Worm (Caenorhabditis elegans): ENCODE data around the gene C23H5.8.

Gene C23H5.8

ce11 chrIV:2127375-2127774 lies 14.2 kb upstream of the C23H5.8 start:
- TF ChIP-seq R02D3.7 (tag; optimal IDR thresholded peaks at IDR 0.05): no peak
- no peak for TF ChIP-seq nhr-10 (tag; optimal IDR thresholded peaks at IDR 0.05)
- no peak for TF ChIP-seq egl-27 (tag; optimal IDR thresholded peaks at IDR 0.05)
- TF ChIP-seq snpc-4 (tag; optimal IDR thresholded peaks at IDR 0.05): no peak
- no peak for TF ChIP-seq unc-39 (tag; optimal IDR thresholded peaks at IDR 0.05)

DNA sequence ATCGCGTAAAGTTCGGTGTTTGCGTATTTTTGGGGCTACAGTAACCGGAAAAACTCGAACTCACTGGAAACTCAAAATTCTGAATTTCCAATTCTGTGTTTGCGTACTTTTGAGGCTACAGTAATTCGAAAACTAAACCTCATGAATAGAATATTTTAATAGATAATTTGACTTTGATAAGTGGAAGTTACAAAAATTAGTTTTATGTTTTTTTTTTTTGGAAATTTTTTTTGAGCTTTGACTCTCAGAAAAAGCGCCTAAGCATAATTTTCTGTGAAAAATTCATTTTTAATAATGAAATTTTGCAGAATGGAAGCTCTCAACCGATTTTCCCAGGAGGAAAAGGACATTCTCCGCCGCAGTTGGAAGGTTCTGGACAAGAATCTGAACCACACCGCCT lies 9.3 kb upstream of the C23H5.8 start, which contains the start of gene glb-7:
glb-7 (plus strand) TSS at position 301 of the 400 bp plus-strand sequence.
- TF ChIP-seq lin-39 (tag; optimal IDR thresholded peaks at IDR 0.05) (no peak), lin-11 (tag; optimal IDR thresholded peaks at IDR 0.05) (no peak), unc-62 (GFP tag; optimal IDR thresholded peaks at IDR 0.05) (no peak), peb-1 (tag; optimal IDR thresholded peaks at IDR 0.05) (no peak)

- TF ChIP-seq blmp-1 (tag; optimal IDR thresholded peaks at IDR 0.05; ENCODE audit: insufficient read depth) (no peak), nhr-6 (tag; optimal IDR thresholded peaks at IDR 0.05) (no peak), unc-55 (GFP tag; optimal IDR thresholded peaks at IDR 0.05) (no peak), nhr-10 (tag; optimal IDR thresholded peaks at IDR 0.05) (no peak), elt-1 (tag; optimal IDR thresholded peaks at IDR 0.05) (no peak), unc-39 (tag; optimal IDR thresholded peaks at IDR 0.05) (no peak), skn-1 (tag; optimal IDR thresholded peaks at IDR 0.05) (no peak), nhr-25 (tag; optimal IDR thresholded peaks at IDR 0.05) (no peak), nhr-21 (tag; optimal IDR thresholded peaks at IDR 0.05) (no peak), snpc-4 (tag; optimal IDR thresholded peaks at IDR 0.05) (no peak), mbf-1 (tag; optimal IDR thresholded peaks at IDR 0.05) (no peak), mdl-1 (tag; optimal IDR thresholded peaks at IDR 0.05) (no peak), elt-3 (tag; optimal IDR thresholded peaks at IDR 0.05) (no peak), dmd-4 (tag; optimal IDR thresholded peaks at IDR 0.05) (no peak), egl-27 (tag; optimal IDR thresholded peaks at IDR 0.05) (no peak), ceh-16 (tag; optimal IDR thresholded peaks at IDR 0.05) (no peak), crh-2 (tag; optimal IDR thresholded peaks at IDR 0.05) (no peak), ama-1 (optimal IDR thresholded peaks at IDR 0.05) (no peak)
These were observed 4.1 kb upstream of the C23H5.8 start for ce11 chrIV:2117268-2117667.

ce11 chrIV:2114337-2114736 lies 1.1 kb upstream of the C23H5.8 start, which contains the start of gene xbx-4:
Gene xbx-4, plus strand, starts transcription at chrIV:2114637.
- TF ChIP-seq lin-13 (GFP tag; optimal IDR thresholded peaks at IDR 0.05) (no peak), gmeb-1 (tag; optimal IDR thresholded peaks at IDR 0.05) (no peak)

ce11 chrIV:2111300-2111874 lies 1.8 kb downstream of the C23H5.8 start, which contains the start of gene che-6:
Gene che-6, minus strand, starts transcription at chrIV:2111408.
- TF ChIP-seq nhr-12 (tag; optimal IDR thresholded peaks at IDR 0.05) (no peak), lin-13 (GFP tag; optimal IDR thresholded peaks at IDR 0.05) (peak; percentile 6), ama-1 (optimal IDR thresholded peaks at IDR 0.05) (no peak), nhr-21 (tag; optimal IDR thresholded peaks at IDR 0.05) (no peak), dmd-4 (tag; optimal IDR thresholded peaks at IDR 0.05) (no peak), unc-39 (tag; optimal IDR thresholded peaks at IDR 0.05) (no peak), ZK546.5 (tag; optimal IDR thresholded peaks at IDR 0.05) (no peak), Y55F3AM.14 (GFP tag; optimal IDR thresholded peaks at IDR 0.05) (no peak), nhr-77 (tag; optimal IDR thresholded peaks at IDR 0.05) (no peak), nhr-11 (tag; optimal IDR thresholded peaks at IDR 0.05) (no peak), lsy-2 (tag; optimal IDR thresholded peaks at IDR 0.05) (peak in 1 of 2 experiments; percentile 3)

DNA sequence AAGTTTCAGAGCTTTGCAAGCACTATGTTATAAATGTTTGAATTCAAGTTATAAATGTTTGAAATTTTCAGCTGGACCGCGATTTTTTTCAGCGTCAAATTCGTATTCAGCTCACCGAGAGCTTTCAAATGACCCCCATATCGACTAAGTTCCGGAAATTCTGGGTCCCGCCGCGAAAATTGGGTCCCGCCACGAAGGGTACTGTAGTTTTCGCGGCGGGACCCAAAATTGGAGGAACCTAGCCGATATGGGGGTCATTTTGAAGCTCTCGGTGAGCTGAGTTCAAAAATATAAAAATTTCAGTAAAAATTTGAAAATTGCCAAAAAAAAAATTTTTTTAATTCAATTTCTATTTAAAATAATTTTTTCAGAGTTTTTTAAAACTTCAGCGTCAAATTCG lies 6.5 kb downstream of the C23H5.8 start:
- no peak for TF ChIP-seq ceh-82 (tag; optimal IDR thresholded peaks at IDR 0.05)
- no peak for TF ChIP-seq ztf-4 (tag; optimal IDR thresholded peaks at IDR 0.05)
- no peak for TF ChIP-seq snpc-4 (tag; optimal IDR thresholded peaks at IDR 0.05)
- TF ChIP-seq ztf-1 (GFP tag; conservative IDR thresholded peaks at IDR 0.05): no peak
- no peak for TF ChIP-seq nhr-237 (tag; optimal IDR thresholded peaks at IDR 0.05)
- no peak for TF ChIP-seq unc-55 (GFP tag; optimal IDR thresholded peaks at IDR 0.05)
- no peak for TF ChIP-seq nhr-77 (tag; optimal IDR thresholded peaks at IDR 0.05)
- TF ChIP-seq lsy-2 (tag; optimal IDR thresholded peaks at IDR 0.05): no peak
- no peak for TF ChIP-seq sma-9 (GFP tag; optimal IDR thresholded peaks at IDR 0.05)
- TF ChIP-seq sma-9 (tag; optimal IDR thresholded peaks at IDR 0.05): no peak
- no peak for TF ChIP-seq ztf-11 (tag; optimal IDR thresholded peaks at IDR 0.05)
- TF ChIP-seq R02D3.7 (tag; optimal IDR thresholded peaks at IDR 0.05): no peak
- TF ChIP-seq F13H6.1 (tag; optimal IDR thresholded peaks at IDR 0.05): no peak
- no peak for TF ChIP-seq lin-39 (tag; optimal IDR thresholded peaks at IDR 0.05)

Data from whole organism, L2 larva.